Worm (Caenorhabditis elegans) whole organism, early embryonic: ENCODE results near the gene F20D6.6.

Source experiments
- B0310.2 ChIP-seq: sonication (generic microtip); optimal IDR thresholded peaks from 2 replicates; lab custom pipeline; 2016; ENCODE audit warnings: mild to moderate bottlenecking, missing genetic modification characterization, missing compliant biosample characterization
- F13C5.2 ChIP-seq: sonication (generic microtip); optimal IDR thresholded peaks from 2 replicates; lab custom pipeline; 2017; ENCODE audit warnings: mild to moderate bottlenecking, missing genetic modification characterization, inconsistent platforms, missing compliant biosample characterization
- aly-1 ChIP-seq: sonication (generic microtip); optimal IDR thresholded peaks from 2 replicates; lab custom pipeline; 2016; ENCODE audit warnings: missing genetic modification characterization, missing compliant biosample characterization
- ama-1 ChIP-seq: fragments of 150-350 bp; optimal IDR thresholded peaks from 2 replicates; lab custom pipeline; 2014
- ceh-13 ChIP-seq: fragments of 200-800 bp; sonication (Bioruptor generic); optimal IDR thresholded peaks from 2 replicates; lab custom pipeline; 2018; ENCODE audit warnings: mild to moderate bottlenecking, missing genetic modification characterization, missing compliant biosample characterization
- ceh-36 ChIP-seq: sonication (generic microtip); optimal IDR thresholded peaks from 2 replicates; lab custom pipeline; 2016; ENCODE audit warnings: missing genetic modification characterization, inconsistent platforms, missing compliant biosample characterization
- ets-7 ChIP-seq: sonication (generic microtip); optimal IDR thresholded peaks from 2 replicates; lab custom pipeline; 2016; ENCODE audit warnings: missing genotype, missing genetic modification characterization, missing compliant biosample characterization
- flt-1 ChIP-seq: fragments of 200-800 bp; sonication (Bioruptor generic); IDR thresholded peaks from 2 replicates; pipeline ENCODE4 v1.3.6; 2022; ENCODE audit warnings: missing genetic modification characterization, missing compliant biosample characterization
- hmbx-1 ChIP-seq: sonication (generic microtip); optimal IDR thresholded peaks from 2 replicates; lab custom pipeline; 2016; ENCODE audit warnings: mild to moderate bottlenecking, missing genetic modification characterization, missing compliant biosample characterization
- hmg-4 ChIP-seq: fragments of 200-800 bp; sonication (Bioruptor generic); optimal IDR thresholded peaks from 2 replicates; lab custom pipeline; 2018; ENCODE audit warnings: mild to moderate bottlenecking, missing genetic modification characterization, missing compliant biosample characterization
- hnd-1 ChIP-seq: sonication (generic microtip); optimal IDR thresholded peaks from 2 replicates; lab custom pipeline; 2016; ENCODE audit warnings: missing genetic modification characterization, missing compliant biosample characterization
- pes-1 ChIP-seq: fragments of 200-800 bp; sonication (Bioruptor generic); IDR thresholded peaks from 2 replicates; pipeline ENCODE4 v1.3.6; 2022; ENCODE audit warnings: missing genetic modification reagents, missing genetic modification characterization, missing compliant biosample characterization
- scrt-1 ChIP-seq: fragments of 200-800 bp; sonication (Bioruptor generic); IDR thresholded peaks from 2 replicates; pipeline ENCODE4 v1.3.6; 2022; ENCODE audit warnings: missing genetic modification characterization, missing compliant biosample characterization
- sea-1 ChIP-seq: fragments of 200-800 bp; sonication (Bioruptor generic); conservative IDR thresholded peaks from 2 replicates; pipeline ENCODE4 v1.3.6; 2022; ENCODE audit warnings: missing genetic modification characterization, missing compliant biosample characterization
- tbx-11 ChIP-seq: fragments of 200-800 bp; sonication (Bioruptor generic); IDR thresholded peaks from 2 replicates; pipeline ENCODE4 v1.3.6; 2022; ENCODE audit warnings: missing genetic modification characterization, missing compliant biosample characterization
- tbx-37 ChIP-seq: fragments of 200-800 bp; sonication (Bioruptor generic); conservative IDR thresholded peaks from 2 replicates; pipeline ENCODE4 v1.3.6; 2022; ENCODE audit warnings: missing genetic modification reagents, missing genetic modification characterization, missing compliant biosample characterization
- tra-4 ChIP-seq: sonication (generic microtip); optimal IDR thresholded peaks from 2 replicates; lab custom pipeline; 2017; ENCODE audit warnings: missing genetic modification characterization, missing compliant biosample characterization

The F20D6.6 gene

ce11 chrV:8178914-8179542, 19.3 kb downstream of the F20D6.6 start, which contains the start of gene srp-7:
Gene srp-7 (plus strand): TSS chrV:8179126.
- TF ChIP-seq hnd-1: no peak
- TF ChIP-seq hmg-4 (GFP tag; lab: Kevin White, UChicago): no peak
- TF ChIP-seq scrt-1 (GFP tag; lab: Robert Waterston, UW): peak; percentile 36; the same call in 1 of the 2 replicates
- TF ChIP-seq F13C5.2 (tag; lab: Kevin White, UChicago): no peak
- TF ChIP-seq tbx-11 (GFP tag; lab: Robert Waterston, UW): no peak

ce11 chrV:8183384-8183783, 23.7 kb downstream of the F20D6.6 start, which contains the start of gene srp-8:
Gene srp-8 (plus strand): TSS chrV:8183684.
- TF ChIP-seq tra-4 (tag; lab: Kevin White, UChicago): no peak

ce11 chrV:8185737-8186136, 26.0 kb downstream of the F20D6.6 start, which contains the start of gene F20D6.2:
Gene F20D6.2 (plus strand): TSS chrV:8186037.
- TF ChIP-seq ceh-13 (GFP tag; lab: Kevin White, UChicago): no peak
- no peak for TF ChIP-seq tra-4 (tag; lab: Kevin White, UChicago)
- no peak for TF ChIP-seq hnd-1
- TF ChIP-seq pes-1: no peak
- TF ChIP-seq F13C5.2 (tag; lab: Kevin White, UChicago): no peak
- TF ChIP-seq flt-1 (GFP tag; lab: Robert Waterston, UW): no peak
- TF ChIP-seq tbx-11 (GFP tag; lab: Robert Waterston, UW): no peak
- TF ChIP-seq aly-1: no peak
- TF ChIP-seq ama-1 (lab: Kevin White, UChicago): no peak
- TF ChIP-seq ceh-36 (tag; lab: Kevin White, UChicago): no peak
- TF ChIP-seq ets-7 (tag; lab: Kevin White, UChicago): no peak
- TF ChIP-seq scrt-1 (GFP tag; lab: Robert Waterston, UW): no peak
- TF ChIP-seq sea-1 (GFP tag; lab: Robert Waterston, UW): no peak
- TF ChIP-seq hmg-4 (GFP tag; lab: Kevin White, UChicago): no peak
- TF ChIP-seq hmbx-1 (tag; lab: Kevin White, UChicago): no peak
- no peak for TF ChIP-seq tbx-37 (GFP tag; lab: Robert Waterston, UW)

ce11 chrV:8188421-8188820, 28.7 kb downstream of the F20D6.6 start, which contains the start of gene F20D6.15:
Gene F20D6.15 (minus strand): TSS chrV:8188467.
- no peak for TF ChIP-seq ama-1 (lab: Kevin White, UChicago)
- no peak for TF ChIP-seq ets-7 (tag; lab: Kevin White, UChicago)
- TF ChIP-seq flt-1 (GFP tag; lab: Robert Waterston, UW): no peak
- TF ChIP-seq hmbx-1 (tag; lab: Kevin White, UChicago): no peak
- TF ChIP-seq ceh-13 (GFP tag; lab: Kevin White, UChicago): no peak

ce11 chrV:8190016-8190415, 30.3 kb downstream of the F20D6.6 start, which contains the start of gene F20D6.12:
Gene F20D6.12 (minus strand): TSS chrV:8190116.
- TF ChIP-seq flt-1 (GFP tag; lab: Robert Waterston, UW) (no peak), hmg-4 (GFP tag; lab: Kevin White, UChicago) (no peak), ceh-36 (tag; lab: Kevin White, UChicago) (no peak), ets-7 (tag; lab: Kevin White, UChicago) (no peak)

- TF ChIP-seq hmg-4 (GFP tag; lab: Kevin White, UChicago) (no peak), ama-1 (lab: Kevin White, UChicago) (no peak), aly-1 (no peak), hmbx-1 (tag; lab: Kevin White, UChicago) (no peak), pes-1 (no peak), flt-1 (GFP tag; lab: Robert Waterston, UW) (no peak), F13C5.2 (tag; lab: Kevin White, UChicago) (no peak), ceh-13 (GFP tag; lab: Kevin White, UChicago) (no peak), tbx-11 (GFP tag; lab: Robert Waterston, UW) (no peak), scrt-1 (GFP tag; lab: Robert Waterston, UW) (no peak), ets-7 (tag; lab: Kevin White, UChicago) (no peak), hnd-1 (no peak), sea-1 (GFP tag; lab: Robert Waterston, UW) (no peak), tbx-37 (GFP tag; lab: Robert Waterston, UW) (no peak), ceh-36 (tag; lab: Kevin White, UChicago) (no peak), tra-4 (tag; lab: Kevin White, UChicago) (no peak), B0310.2 (tag; lab: Kevin White, UChicago) (no peak)
These were observed 30.7 kb downstream of the F20D6.6 start, which contains the start of gene F20D6.1 for ce11 chrV:8190430-8190829. Gene F20D6.1 (plus strand): TSS chrV:8190730.

ce11 chrV:8195889-8196418, 36.2 kb downstream of the F20D6.6 start, which contains the start of gene F20D6.10:
Gene F20D6.10 (minus strand): TSS chrV:8195939.
- TF ChIP-seq tbx-11 (GFP tag; lab: Robert Waterston, UW) (no peak), tbx-37 (GFP tag; lab: Robert Waterston, UW) (no peak), scrt-1 (GFP tag; lab: Robert Waterston, UW) (no peak), ets-7 (tag; lab: Kevin White, UChicago) (no peak), F13C5.2 (tag; lab: Kevin White, UChicago) (no peak), pes-1 (no peak), aly-1 (no peak), hmbx-1 (tag; lab: Kevin White, UChicago) (no peak), B0310.2 (tag; lab: Kevin White, UChicago) (no peak), flt-1 (GFP tag; lab: Robert Waterston, UW) (no peak), ceh-13 (GFP tag; lab: Kevin White, UChicago) (no peak), ceh-36 (tag; lab: Kevin White, UChicago) (no peak), sea-1 (GFP tag; lab: Robert Waterston, UW) (no peak), hnd-1 (no peak), tra-4 (tag; lab: Kevin White, UChicago) (no peak), hmg-4 (GFP tag; lab: Kevin White, UChicago) (no peak), ama-1 (lab: Kevin White, UChicago) (no peak)
